Worm (Caenorhabditis elegans): ENCODE measurements around the gene D1079.1.

- TF ChIP-seq tbx-37 (GFP tag; conservative IDR thresholded peaks at IDR 0.05): no peak
- no peak for TF ChIP-seq ceh-13 (GFP tag; optimal IDR thresholded peaks at IDR 0.05)
- no peak for TF ChIP-seq ceh-36 (tag; optimal IDR thresholded peaks at IDR 0.05)
- no peak for TF ChIP-seq pes-1 (GFP tag; IDR thresholded peaks at IDR 0.05)
Measured at ce11 chrX:4409591-4410279, 6.8 kb downstream of the D1079.1 start.

Measured in whole organism, early embryonic.